Worm (Caenorhabditis elegans) whole organism, mixed stage, embryonic: ENCODE data around the gene ced-8.

ENCODE experiments used
- M03D4.4 ChIP-seq: sonication (generic microtip); optimal IDR thresholded peaks from 2 replicates; lab custom pipeline; 2017; ENCODE audit warnings: mild to moderate bottlenecking, missing genetic modification characterization, missing compliant biosample characterization
- bed-3 ChIP-seq: fragments of 200-800 bp; sonication (Bioruptor generic); optimal IDR thresholded peaks from 3 replicates; lab custom pipeline; 2018; ENCODE audit warnings: mild to moderate bottlenecking, missing genetic modification characterization, moderate library complexity, missing compliant biosample characterization
- ceh-39 ChIP-seq: fragments of 150-350 bp; optimal IDR thresholded peaks from 2 replicates; lab custom pipeline; 2014; ENCODE audit warnings: missing biosample characterization, missing genetic modification characterization
- ceh-43 ChIP-seq: fragments of 200-800 bp; sonication (Bioruptor generic); optimal IDR thresholded peaks from 2 replicates; lab custom pipeline; 2018; ENCODE audit warnings: mild to moderate bottlenecking, missing genetic modification characterization, moderate library complexity, missing compliant biosample characterization
- ceh-83 ChIP-seq: fragments of 200-800 bp; sonication (Bioruptor generic); optimal IDR thresholded peaks from 2 replicates; lab custom pipeline; 2018; ENCODE audit warnings: mild to moderate bottlenecking, missing genetic modification characterization, missing compliant biosample characterization
- ces-1 ChIP-seq: fragments of 150-350 bp; optimal IDR thresholded peaks from 2 replicates; lab custom pipeline; 2014; ENCODE audit warnings: missing biosample characterization, missing genetic modification reagents, missing genetic modification characterization
- cnd-1 ChIP-seq: fragments of 200-800 bp; sonication (Bioruptor generic); optimal IDR thresholded peaks from 2 replicates; lab custom pipeline; 2018; ENCODE audit warnings: mild to moderate bottlenecking, missing genetic modification characterization, missing compliant biosample characterization
- drap-1 ChIP-seq: fragments of 200-800 bp; sonication (Bioruptor generic); optimal IDR thresholded peaks from 3 replicates; lab custom pipeline; 2018; ENCODE audit warnings: mild to moderate bottlenecking, missing genetic modification characterization, missing compliant biosample characterization
- elt-1 ChIP-seq: sonication (generic microtip); optimal IDR thresholded peaks from 2 replicates; lab custom pipeline; 2017; ENCODE audit warnings: missing genetic modification characterization, mild to moderate bottlenecking, missing compliant biosample characterization, antibody characterized with exemption, moderate library complexity, borderline replicate concordance; ENCODE audit not compliant: insufficient read depth
- flh-1 ChIP-seq: fragments of 200-800 bp; sonication (Bioruptor generic); optimal IDR thresholded peaks from 2 replicates; lab custom pipeline; 2018; ENCODE audit warnings: mild to moderate bottlenecking, missing genetic modification characterization, moderate library complexity, missing compliant biosample characterization
- ham-2 ChIP-seq: fragments of 200-800 bp; sonication (Bioruptor generic); optimal IDR thresholded peaks from 2 replicates; lab custom pipeline; 2018; ENCODE audit warnings: mild to moderate bottlenecking, missing genetic modification characterization, missing compliant biosample characterization
- hlh-1 ChIP-seq: fragments of 150-350 bp; optimal IDR thresholded peaks from 2 replicates; lab custom pipeline; 2014; ENCODE audit warnings: missing biosample characterization, missing genetic modification reagents, missing genetic modification characterization
- lin-13 ChIP-seq: fragments of 150-350 bp; optimal IDR thresholded peaks from 2 replicates; lab custom pipeline; 2014; ENCODE audit warnings: missing biosample characterization, missing genetic modification characterization
- lin-32 ChIP-seq: fragments of 200-800 bp; sonication (Bioruptor generic); optimal IDR thresholded peaks from 2 replicates; lab custom pipeline; 2018; ENCODE audit warnings: mild to moderate bottlenecking, missing genetic modification characterization, missing compliant biosample characterization
- lsy-2 ChIP-seq: fragments of 150-350 bp; optimal IDR thresholded peaks from 2 replicates; lab custom pipeline; 2014; ENCODE audit warnings: missing biosample characterization, missing genetic modification characterization
- mep-1 ChIP-seq: fragments of 150-350 bp; optimal IDR thresholded peaks from 2 replicates; lab custom pipeline; 2017; ENCODE audit warnings: missing biosample characterization, missing genetic modification reagents, missing genetic modification characterization, inconsistent platforms
- nhr-12 ChIP-seq: fragments of 150-350 bp; optimal IDR thresholded peaks from 2 replicates; lab custom pipeline; 2014; ENCODE audit warnings: missing biosample characterization, missing genetic modification characterization
- nhr-2 ChIP-seq: fragments of 150-350 bp; optimal IDR thresholded peaks from 2 replicates; lab custom pipeline; 2014; ENCODE audit warnings: missing biosample characterization, missing genetic modification characterization
- nhr-237 ChIP-seq: fragments of 150-350 bp; optimal IDR thresholded peaks from 2 replicates; lab custom pipeline; 2014; ENCODE audit warnings: missing biosample characterization, missing genetic modification characterization
- nhr-76 ChIP-seq: sonication (generic microtip); optimal IDR thresholded peaks from 2 replicates; lab custom pipeline; 2017; ENCODE audit warnings: missing biosample characterization, missing genetic modification characterization
- pha-4 ChIP-seq: fragments of 150-350 bp; optimal IDR thresholded peaks from 2 replicates; lab custom pipeline; 2018; ENCODE audit warnings: missing biosample characterization, missing genetic modification reagents, missing genetic modification characterization
- sem-2 ChIP-seq: fragments of 200-800 bp; sonication (Bioruptor generic); optimal IDR thresholded peaks from 2 replicates; lab custom pipeline; 2018; ENCODE audit warnings: mild to moderate bottlenecking, missing genetic modification characterization, missing compliant biosample characterization
- snpc-4 ChIP-seq: fragments of 150-350 bp; optimal IDR thresholded peaks from 2 replicates; lab custom pipeline; 2014; ENCODE audit warnings: missing biosample characterization, missing genetic modification characterization
- sptf-1 ChIP-seq: sonication (generic microtip); optimal IDR thresholded peaks from 2 replicates; lab custom pipeline; 2017; ENCODE audit warnings: mild to moderate bottlenecking, missing genetic modification characterization, moderate library complexity, missing compliant biosample characterization
- tbx-8 ChIP-seq: fragments of 200-800 bp; sonication (Bioruptor generic); optimal IDR thresholded peaks from 2 replicates; lab custom pipeline; 2018; ENCODE audit warnings: mild to moderate bottlenecking, missing genetic modification characterization, moderate library complexity, missing compliant biosample characterization
- unc-120 ChIP-seq: sonication (generic microtip); optimal IDR thresholded peaks from 2 replicates; lab custom pipeline; 2017; ENCODE audit warnings: missing genetic modification characterization, missing compliant biosample characterization; ENCODE audit not compliant: poor library complexity, severe bottlenecking
- unc-39 ChIP-seq: fragments of 150-350 bp; optimal IDR thresholded peaks from 2 replicates; lab custom pipeline; 2014; ENCODE audit warnings: missing biosample characterization, missing genetic modification characterization
- unc-62 ChIP-seq: fragments of 150-350 bp; optimal IDR thresholded peaks from 2 replicates; lab custom pipeline; 2014; ENCODE audit warnings: missing biosample characterization, missing genetic modification reagents, missing genetic modification characterization
- zip-8 ChIP-seq: fragments of 150-350 bp; optimal IDR thresholded peaks from 2 replicates; lab custom pipeline; 2014; ENCODE audit warnings: missing biosample characterization, missing genetic modification characterization
- ztf-11 ChIP-seq: fragments of 150-350 bp; optimal IDR thresholded peaks from 2 replicates; lab custom pipeline; 2014; ENCODE audit warnings: missing biosample characterization, missing genetic modification characterization

ced-8 gene

DNA sequence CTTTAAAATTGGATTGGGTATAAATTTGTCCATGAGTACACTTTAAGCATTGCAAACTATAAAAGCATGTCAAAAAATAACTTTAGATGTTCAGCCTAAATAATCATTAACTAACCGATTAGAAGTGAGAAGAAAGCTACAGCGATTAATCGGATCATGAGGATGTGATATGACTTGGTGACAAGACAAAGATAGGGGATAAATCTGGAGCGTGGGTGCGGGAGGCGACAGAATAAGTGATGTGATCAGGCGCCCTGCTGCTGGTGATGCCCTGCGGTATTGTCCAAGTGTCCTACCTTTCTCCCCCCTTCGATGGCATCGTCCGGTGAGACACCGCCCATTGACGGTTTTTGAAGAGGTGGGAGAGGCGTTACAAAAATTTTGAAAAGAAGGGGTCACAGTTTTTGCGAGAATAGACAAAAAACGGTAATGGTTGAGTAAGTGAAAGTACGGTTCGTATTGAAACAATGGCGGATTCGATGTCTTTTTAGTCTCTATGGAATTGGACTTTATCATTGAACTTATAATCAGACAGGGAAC lies 32.0 kb downstream of the ced-8 start, which contains the start of gene F41D9.2:
TSS of gene F41D9.2 (minus strand) at position 304 of the 540 bp plus-strand sequence.
- TF ChIP-seq unc-39 (tag; lab: Kevin White, UChicago) (no peak), snpc-4 (tag; lab: Kevin White, UChicago) (no peak), lin-13 (tag; lab: Kevin White, UChicago) (no peak), unc-120 (tag; lab: Kevin White, UChicago) (no peak), mep-1 (tag; lab: Kevin White, UChicago) (no peak), nhr-76 (no peak), nhr-2 (tag; lab: Kevin White, UChicago) (no peak), flh-1 (GFP tag; lab: Kevin White, UChicago) (no peak), zip-8 (tag; lab: Kevin White, UChicago) (no peak), tbx-8 (no peak), nhr-237 (tag; lab: Kevin White, UChicago) (no peak), sem-2 (GFP tag; lab: Kevin White, UChicago) (no peak), lin-32 (GFP tag; lab: Kevin White, UChicago) (no peak), unc-62 (GFP tag; lab: Kevin White, UChicago) (no peak), ceh-39 (tag; lab: Kevin White, UChicago) (no peak), cnd-1 (no peak)

DNA sequence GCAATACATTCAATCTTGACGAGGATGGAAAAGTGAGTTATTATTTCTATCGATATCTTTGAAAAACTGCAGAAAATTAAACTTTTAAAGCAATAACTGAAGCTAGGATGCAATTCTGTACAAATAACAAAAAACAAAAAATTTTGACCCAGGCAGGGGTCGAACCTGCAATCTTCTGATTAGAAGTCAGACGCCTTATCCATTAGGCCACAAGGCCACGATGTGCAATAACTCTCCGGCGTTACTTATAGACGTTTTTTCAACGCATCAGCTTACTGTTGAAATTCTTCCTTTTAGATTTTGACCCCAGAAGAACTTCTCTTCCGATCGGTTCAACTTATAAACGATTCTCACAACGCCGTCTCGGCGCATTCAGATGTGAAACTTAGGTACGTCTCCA lies 35.1 kb downstream of the ced-8 start:
- TF ChIP-seq ces-1 (no peak), unc-120 (tag; lab: Kevin White, UChicago) (no peak), ceh-43 (GFP tag; lab: Kevin White, UChicago) (no peak), mep-1 (tag; lab: Kevin White, UChicago) (no peak), lin-13 (tag; lab: Kevin White, UChicago) (no peak), elt-1 (tag; lab: Kevin White, UChicago) (no peak)

DNA sequence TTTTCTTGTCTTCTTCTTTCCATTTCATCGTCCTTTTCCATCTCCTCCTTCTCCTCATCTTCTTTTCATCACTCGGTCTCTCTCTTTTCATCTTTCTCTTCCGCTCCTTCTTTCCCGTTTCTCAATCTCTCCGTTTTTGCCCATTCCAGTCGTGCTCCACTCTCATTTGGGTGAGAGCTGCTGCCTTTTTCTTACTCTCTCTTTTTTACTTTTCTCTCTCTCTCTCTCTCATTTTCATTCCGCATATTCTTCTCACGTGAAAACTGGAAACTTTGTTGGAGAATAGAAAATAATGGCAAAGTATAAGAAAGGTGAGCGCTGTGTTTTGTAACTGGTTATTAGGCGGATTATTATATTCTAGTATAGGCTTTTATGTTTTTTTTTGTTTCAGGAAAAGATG lies 38.4 kb downstream of the ced-8 start, which contains the start of gene tbc-18:
TSS of gene tbc-18 (plus strand) at position 246 of the 400 bp plus-strand sequence.
- TF ChIP-seq ces-1 (peak; percentile 68), pha-4 (tag; lab: Kevin White, UChicago) (no peak)

- TF ChIP-seq ceh-83 (GFP tag; lab: Kevin White, UChicago) (no peak), snpc-4 (tag; lab: Kevin White, UChicago) (no peak), sptf-1 (no peak), ceh-43 (GFP tag; lab: Kevin White, UChicago) (no peak), lsy-2 (tag; lab: Kevin White, UChicago) (no peak), bed-3 (GFP tag; lab: Kevin White, UChicago) (no peak)
Measured at ce11 chrX:8371906-8372305, 44.8 kb downstream of the ced-8 start, which contains the start of gene nep-15. Gene nep-15 (plus strand): TSS chrX:8372206.

DNA sequence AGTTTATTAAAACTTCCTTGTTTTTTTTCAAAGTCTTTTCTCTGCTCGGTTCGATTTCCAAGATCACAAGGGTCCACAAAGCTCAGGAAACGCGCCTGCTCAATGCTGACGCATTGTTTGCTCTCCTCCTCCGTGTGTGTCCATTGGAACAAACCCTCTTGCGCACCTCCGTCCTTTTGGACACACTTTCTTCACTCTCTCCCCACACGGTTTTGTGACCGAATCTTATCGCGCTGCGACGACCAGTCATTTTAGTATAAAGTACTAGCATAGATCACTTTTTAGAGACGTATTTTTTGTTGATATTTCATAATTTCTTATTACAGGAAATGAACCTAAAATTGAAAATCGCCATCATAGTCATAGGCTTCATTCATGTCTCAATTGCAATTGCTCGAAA lies 48.5 kb downstream of the ced-8 start:
- TF ChIP-seq lsy-2 (tag; lab: Kevin White, UChicago) (peak; percentile 56), pha-4 (tag; lab: Kevin White, UChicago) (peak; percentile 69), ztf-11 (tag; lab: Kevin White, UChicago) (peak; percentile 44), ces-1 (peak; percentile 8), nhr-2 (tag; lab: Kevin White, UChicago) (no peak), lin-13 (tag; lab: Kevin White, UChicago) (peak; percentile 82), mep-1 (tag; lab: Kevin White, UChicago) (peak; percentile 89), hlh-1 (tag; lab: Kevin White, UChicago) (peak; percentile 11), flh-1 (GFP tag; lab: Kevin White, UChicago) (no peak), M03D4.4 (tag; lab: Kevin White, UChicago) (peak; percentile 37), ceh-83 (GFP tag; lab: Kevin White, UChicago) (no peak), sptf-1 (peak; percentile 62), cnd-1 (peak; percentile 51), drap-1 (peak; percentile 22)
- TF ChIP-seq, all 35 proteins: peak for 11

DNA sequence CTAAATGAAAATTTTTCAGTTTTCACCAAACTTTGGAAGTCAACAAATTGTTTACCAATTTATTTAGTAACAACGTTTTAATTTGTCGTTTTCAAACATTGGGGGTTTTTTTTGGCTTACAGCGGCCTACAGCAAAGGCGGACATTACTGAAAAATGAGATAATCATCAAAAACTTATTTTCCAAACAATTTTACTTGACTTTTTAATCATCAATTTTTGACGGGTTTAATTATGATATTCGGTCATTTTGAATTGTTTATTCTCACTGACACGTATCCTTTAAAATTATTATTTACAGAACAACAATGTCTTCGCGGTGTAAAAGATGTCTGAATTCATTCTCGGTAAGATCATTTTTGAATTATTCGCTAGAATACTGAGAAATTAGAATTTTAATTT lies 49.2 kb downstream of the ced-8 start, which contains the start of gene F40B5.2:
TSS of gene F40B5.2 (plus strand) at position 301 of the 400 bp plus-strand sequence.
- TF ChIP-seq ham-2 (GFP tag; lab: Kevin White, UChicago): no peak
- TF ChIP-seq lin-13 (tag; lab: Kevin White, UChicago): no peak
- TF ChIP-seq elt-1 (tag; lab: Kevin White, UChicago): no peak
- no peak for TF ChIP-seq drap-1
- no peak for TF ChIP-seq sptf-1
- no peak for TF ChIP-seq nhr-12 (tag; lab: Kevin White, UChicago)
- TF ChIP-seq sem-2 (GFP tag; lab: Kevin White, UChicago): no peak
